Worm (Caenorhabditis elegans): Measurements from ENCODE around the gene spl-3.

spl-3 gene

DNA sequence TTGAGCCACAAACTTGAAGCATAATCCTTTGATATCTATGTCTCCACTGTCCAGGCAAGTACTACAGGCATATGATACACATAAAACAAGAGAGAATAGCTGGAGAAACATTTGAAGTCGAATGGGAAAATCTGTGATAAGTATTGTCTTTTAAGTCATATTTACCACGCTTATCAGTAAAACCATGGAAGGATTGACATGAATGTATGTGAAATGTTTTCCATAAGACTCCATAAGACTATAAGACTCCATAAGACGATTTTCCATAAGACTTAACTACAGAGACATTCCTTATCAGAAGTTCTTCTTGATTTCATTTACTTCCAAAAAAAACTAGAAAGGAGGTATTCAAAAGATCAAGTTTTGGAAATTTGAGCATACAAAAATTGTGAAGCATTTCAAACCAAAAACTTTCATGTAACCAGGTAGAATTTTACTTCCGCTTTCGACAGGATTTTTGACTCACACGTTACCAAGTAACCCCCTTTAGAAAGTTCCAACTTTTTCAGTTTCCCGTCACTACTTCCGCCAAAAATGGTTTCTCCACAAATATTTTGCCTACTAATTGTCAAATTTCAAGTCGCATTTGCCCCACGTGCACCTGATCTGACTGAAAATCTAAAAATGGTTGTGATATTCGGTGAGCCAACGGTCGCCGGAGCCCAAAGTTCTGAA lies 54.0 kb downstream of the spl-3 start, which contains the start of the genes clec-165 and F38A1.11 (continued):
- TF ChIP-seq dmd-9 (GFP tag; IDR thresholded peaks at IDR 0.05) = no peak
- no peak for TF ChIP-seq nhr-111 (GFP tag; optimal IDR thresholded peaks at IDR 0.05)
